Worm (Caenorhabditis elegans) whole organism, L1 larva: ENCODE measurements around the gene srh-2.

Experiments
- mef-2 ChIP-seq: fragments of 150-350 bp; optimal IDR thresholded peaks from 2 replicates; lab custom pipeline; 2014; ENCODE audit warnings: missing biosample characterization, missing genetic modification characterization
- pag-3 ChIP-seq: sonication (generic microtip); optimal IDR thresholded peaks from 2 replicates; lab custom pipeline; 2017; ENCODE audit warnings: missing genetic modification characterization, mild to moderate bottlenecking, missing compliant biosample characterization, antibody characterized with exemption, borderline replicate concordance; ENCODE audit not compliant: insufficient read depth
- unc-130 ChIP-seq: fragments of 150-350 bp; optimal IDR thresholded peaks from 2 replicates; lab custom pipeline; 2017; ENCODE audit warnings: missing biosample characterization, missing genetic modification characterization, inconsistent platforms
- ztf-11 ChIP-seq, 2 experiments: sonication (generic microtip); optimal IDR thresholded peaks; 2 replicates each; lab custom pipeline; 2016 to 2017; ENCODE audit warnings: missing genetic modification characterization in 2 of 2, missing biosample characterization in 1 of 2, missing compliant biosample characterization in 1 of 2

ce11 chrV:722889-723288, 5.2 kb upstream of the srh-2 start:
- TF ChIP-seq pag-3 (tag; lab: Kevin White, UChicago) (no peak), mef-2 (tag; lab: Kevin White, UChicago) (no peak), unc-130 (tag; lab: Kevin White, UChicago) (no peak), ztf-11 (tag; optimal IDR thresholded peaks at IDR 0.05; lab: Kevin White, UChicago) (no peak)
